Fruit fly (Drosophila melanogaster): Measurements from ENCODE around the gene beta-Spec.
A peak's percentile ranks its signal among the peaks of the same experiment; 100 is the strongest.

- TF ChIP-seq esn (GFP tag; optimal IDR thresholded peaks at IDR 0.05), result no peak
- peak; percentile 35 for TF ChIP-seq OdsH (GFP tag; optimal IDR thresholded peaks at IDR 0.05)
- TF ChIP-seq CG7368 (GFP tag; optimal IDR thresholded peaks at IDR 0.05), result no peak
- TF ChIP-seq Hr39 (GFP tag; optimal IDR thresholded peaks at IDR 0.05), result no peak
- no peak for TF ChIP-seq CG11762 (GFP tag; optimal IDR thresholded peaks at IDR 0.05; ENCODE audit: insufficient read depth)
- TF ChIP-seq Sox14 (GFP tag; optimal IDR thresholded peaks at IDR 0.05), result no peak
- TF ChIP-seq Ets21C (GFP tag; optimal IDR thresholded peaks at IDR 0.05), result no peak
- TF ChIP-seq CG8119 (GFP tag; IDR thresholded peaks at IDR 0.05), result 0 out of 3 replicates have a peak, but pooled peaks have one; percentile 59
Observed at dm6 chrX:17692729-17693128, 35.6 kb downstream of the beta-Spec start.
